Comparison of ENCODE assay signal across 1 fruit fly cellular context in genomic region chr3L:4405922-4406321, dm6.
A peak's percentile ranks its signal among the peaks of the same experiment; 100 is the strongest.
TF ChIP-seq lines count a peak whose summit lies in the region.

Gene CG15019, minus strand, starts transcription at chr3L:4406059.

TF ChIP-seq in whole organism, embryonic, 481 proteins besides CTCF, POLR2A, EP300 and RAD21 (continued from another document):
- TF ChIP-seq CG5953 (GFP tag; IDR thresholded peaks at IDR 0.05; lab: Robert Waterston, UW), result no peak
- TF ChIP-seq CG10462 (GFP tag; optimal IDR thresholded peaks at IDR 0.05; lab: Kevin White, UChicago), result no peak
- TF ChIP-seq CG12391 (tag; optimal IDR thresholded peaks at IDR 0.05; lab: Kevin White, UChicago), result peak; percentile 2
- no peak for TF ChIP-seq trh (GFP tag; optimal IDR thresholded peaks at IDR 0.05; lab: Kevin White, UChicago)
- TF ChIP-seq CG7357 (GFP tag; IDR thresholded peaks at IDR 0.05; lab: Robert Waterston, UW), result no peak
- TF ChIP-seq ac (GFP tag; optimal IDR thresholded peaks at IDR 0.05; lab: Kevin White, UChicago), result no peak
- no peak for TF ChIP-seq zfh1 (GFP tag; IDR thresholded peaks at IDR 0.05; lab: Robert Waterston, UW)
- TF ChIP-seq en (GFP tag; optimal IDR thresholded peaks at IDR 0.05; lab: Kevin White, UChicago), result no peak
- no peak for TF ChIP-seq PHDP (tag; optimal IDR thresholded peaks at IDR 0.05; lab: Kevin White, UChicago)
- no peak for TF ChIP-seq CG1792 (GFP tag; optimal IDR thresholded peaks at IDR 0.05; lab: Kevin White, UChicago)
- no peak for TF ChIP-seq ap (GFP tag; IDR thresholded peaks at IDR 0.05; lab: Robert Waterston, UW)
- TF ChIP-seq BEAF-32 (GFP tag; optimal IDR thresholded peaks at IDR 0.05; lab: Kevin White, UChicago), result peak; percentile 76
- peak; percentile 26; the same call in 1 of the 2 replicates for TF ChIP-seq NFAT (GFP tag; IDR thresholded peaks at IDR 0.05; lab: Robert Waterston, UW)
- TF ChIP-seq chm (GFP tag; IDR thresholded peaks at IDR 0.05; lab: Robert Waterston, UW), result no peak
- TF ChIP-seq Hey (tag; optimal IDR thresholded peaks at IDR 0.05; lab: Kevin White, UChicago), result no peak
- peak; percentile 31; the same call in 1 of the 2 replicates for TF ChIP-seq ato (GFP tag; IDR thresholded peaks at IDR 0.05; lab: Robert Waterston, UW; ENCODE audit: partially characterized antibody)
- peak; percentile 90 for TF ChIP-seq Dp (GFP tag; optimal IDR thresholded peaks at IDR 0.05; lab: Kevin White, UChicago)
- peak; percentile 20 for TF ChIP-seq CG13624 (GFP tag; optimal IDR thresholded peaks at IDR 0.05; lab: Kevin White, UChicago)
- no peak for TF ChIP-seq HHEX (GFP tag; optimal IDR thresholded peaks at IDR 0.05; lab: Kevin White, UChicago)
- TF ChIP-seq CG4730 (GFP tag; IDR thresholded peaks at IDR 0.05; lab: Robert Waterston, UW), result no peak
- no peak for TF ChIP-seq Fer1 (GFP tag; optimal IDR thresholded peaks at IDR 0.05; lab: Kevin White, UChicago)
- no peak for TF ChIP-seq wor (GFP tag; IDR thresholded peaks at IDR 0.05; lab: Robert Waterston, UW)
- TF ChIP-seq pros (GFP tag; optimal IDR thresholded peaks at IDR 0.05; lab: Kevin White, UChicago), result no peak
- no peak for TF ChIP-seq CG11695 (GFP tag; IDR thresholded peaks at IDR 0.05; lab: Robert Waterston, UW)
- no peak for TF ChIP-seq CG11560 (tag; IDR thresholded peaks at IDR 0.05; lab: Robert Waterston, UW)
- no peak for TF ChIP-seq CG18262 (tag; optimal IDR thresholded peaks at IDR 0.05; lab: Kevin White, UChicago)
- peak; percentile 75 for TF ChIP-seq hbn (GFP tag; IDR thresholded peaks at IDR 0.05; lab: Robert Waterston, UW; ENCODE audit: partially characterized antibody)
- no peak for TF ChIP-seq gcm2 (GFP tag; optimal IDR thresholded peaks at IDR 0.05; lab: Kevin White, UChicago)
- TF ChIP-seq bab2 (GFP tag; optimal IDR thresholded peaks at IDR 0.05; lab: Kevin White, UChicago), result no peak
- peak; percentile 84 for TF ChIP-seq CG7928 (GFP tag; optimal IDR thresholded peaks at IDR 0.05; lab: Kevin White, UChicago)
- no peak for TF ChIP-seq CG17568 (GFP tag; optimal IDR thresholded peaks at IDR 0.05; lab: Kevin White, UChicago)
- TF ChIP-seq Hmr (GFP tag; optimal IDR thresholded peaks at IDR 0.05; lab: Kevin White, UChicago), result no peak
- TF ChIP-seq Ravus (GFP tag; IDR thresholded peaks at IDR 0.05; lab: Robert Waterston, UW), result no peak
- no peak for TF ChIP-seq CG18619 (GFP tag; optimal IDR thresholded peaks at IDR 0.05; lab: Kevin White, UChicago)
- peak; percentile 79 for TF ChIP-seq Opbp (GFP tag; IDR thresholded peaks at IDR 0.05; lab: Robert Waterston, UW; ENCODE audit: partially characterized antibody)
- no peak for TF ChIP-seq az2 (GFP tag; optimal IDR thresholded peaks at IDR 0.05; lab: Kevin White, UChicago)
- no peak for TF ChIP-seq kay (GFP tag; optimal IDR thresholded peaks at IDR 0.05; lab: Kevin White, UChicago)
- TF ChIP-seq CG6791 (GFP tag; IDR thresholded peaks at IDR 0.05; lab: Robert Waterston, UW; ENCODE audit: partially characterized antibody), result peak; percentile 65
- no peak for TF ChIP-seq CG4360 (GFP tag; IDR thresholded peaks at IDR 0.05; lab: Robert Waterston, UW)
- TF ChIP-seq grn (GFP tag; optimal IDR thresholded peaks at IDR 0.05; lab: Kevin White, UChicago), result no peak
- TF ChIP-seq Hr3 (GFP tag; optimal IDR thresholded peaks at IDR 0.05; lab: Kevin White, UChicago), result no peak
- no peak for TF ChIP-seq CG14050 (GFP tag; IDR thresholded peaks at IDR 0.05; lab: Robert Waterston, UW)
- TF ChIP-seq CG10274 (GFP tag; optimal IDR thresholded peaks at IDR 0.05; lab: Kevin White, UChicago), result no peak
- TF ChIP-seq Pdp1 (GFP tag; optimal IDR thresholded peaks at IDR 0.05; lab: Kevin White, UChicago), result peak in 1 of 2 experiments; percentile 6
- no peak for TF ChIP-seq bigmax (GFP tag; optimal IDR thresholded peaks at IDR 0.05; lab: Kevin White, UChicago)
- TF ChIP-seq lmd (GFP tag; IDR thresholded peaks at IDR 0.05; lab: Robert Waterston, UW), result no peak
- no peak for TF ChIP-seq CG6272 (GFP tag; IDR thresholded peaks at IDR 0.05; lab: Robert Waterston, UW)
- TF ChIP-seq Trl (optimal IDR thresholded peaks at IDR 0.05; lab: Kevin White, UChicago), result no peak
- TF ChIP-seq Trl (GFP tag; optimal IDR thresholded peaks at IDR 0.05; lab: Kevin White, UChicago), result no peak
- no peak for TF ChIP-seq Nf-YA (GFP tag; IDR thresholded peaks at IDR 0.05; lab: Robert Waterston, UW)
- no peak for TF ChIP-seq CG4424 (GFP tag; optimal IDR thresholded peaks at IDR 0.05; lab: Kevin White, UChicago)
- peak; percentile 62 for TF ChIP-seq vnd (GFP tag; IDR thresholded peaks at IDR 0.05; lab: Robert Waterston, UW; ENCODE audit: partially characterized antibody)
- TF ChIP-seq CG6854 (GFP tag; optimal IDR thresholded peaks at IDR 0.05; lab: Kevin White, UChicago), result no peak
- no peak for TF ChIP-seq CG1529 (GFP tag; optimal IDR thresholded peaks at IDR 0.05; lab: Kevin White, UChicago)
- TF ChIP-seq CG16813 (GFP tag; IDR thresholded peaks at IDR 0.05; lab: Robert Waterston, UW; ENCODE audit: partially characterized antibody), result peak; percentile 61
- no peak for TF ChIP-seq CG14965 (GFP tag; optimal IDR thresholded peaks at IDR 0.05; lab: Kevin White, UChicago; ENCODE audit: borderline replicate concordance)
- TF ChIP-seq Blimp-1 (GFP tag; optimal IDR thresholded peaks at IDR 0.05; lab: Kevin White, UChicago), result no peak
- no peak for TF ChIP-seq al (GFP tag; IDR thresholded peaks at IDR 0.05; lab: Robert Waterston, UW)
- no peak for TF ChIP-seq Oli (tag; optimal IDR thresholded peaks at IDR 0.05; lab: Kevin White, UChicago)
- TF ChIP-seq run (tag; optimal IDR thresholded peaks at IDR 0.05; lab: Kevin White, UChicago), result no peak
- TF ChIP-seq dysf (GFP tag; IDR thresholded peaks at IDR 0.05; lab: Robert Waterston, UW), result no peak
- TF ChIP-seq CG42726 (GFP tag; IDR thresholded peaks at IDR 0.05; lab: Robert Waterston, UW; ENCODE audit: partially characterized antibody), result no peak
- peak; percentile 27 for TF ChIP-seq Med (GFP tag; lab: Kevin White, UChicago)
- TF ChIP-seq Chrac-16 (GFP tag; optimal IDR thresholded peaks at IDR 0.05; lab: Kevin White, UChicago), result no peak
- no peak for TF ChIP-seq nau (GFP tag; optimal IDR thresholded peaks at IDR 0.05; lab: Kevin White, UChicago)
- TF ChIP-seq lola (GFP tag; optimal IDR thresholded peaks at IDR 0.05; lab: Kevin White, UChicago), result no peak
- TF ChIP-seq hth (optimal IDR thresholded peaks at IDR 0.05; lab: Kevin White, UChicago), result no peak
- TF ChIP-seq Dip2 (GFP tag; IDR thresholded peaks at IDR 0.05; lab: Robert Waterston, UW), result no peak
- TF ChIP-seq CG3995 (GFP tag; optimal IDR thresholded peaks at IDR 0.05; lab: Kevin White, UChicago), result no peak
- TF ChIP-seq CG43689 (GFP tag; IDR thresholded peaks at IDR 0.05; lab: Robert Waterston, UW), result no peak
- TF ChIP-seq dmrt11E (tag; optimal IDR thresholded peaks at IDR 0.05; lab: Kevin White, UChicago), result no peak
- no peak for TF ChIP-seq chif (GFP tag; optimal IDR thresholded peaks at IDR 0.05; lab: Kevin White, UChicago)
- TF ChIP-seq disco-r (GFP tag; optimal IDR thresholded peaks at IDR 0.05; lab: Kevin White, UChicago), result no peak
- no peak for TF ChIP-seq fd64A (GFP tag; optimal IDR thresholded peaks at IDR 0.05; lab: Kevin White, UChicago)
- no peak for TF ChIP-seq CG11723 (GFP tag; optimal IDR thresholded peaks at IDR 0.05; lab: Kevin White, UChicago)
TF ChIP-seq in whole organism, embryonic: peak in this region for 52.
